Fruit fly (Drosophila melanogaster): ENCODE results near the gene CG42374.

- TF ChIP-seq acj6 (GFP tag; optimal IDR thresholded peaks at IDR 0.05) (no peak), CG7368 (GFP tag; optimal IDR thresholded peaks at IDR 0.05) (no peak), CG4318 (GFP tag; optimal IDR thresholded peaks at IDR 0.05) (no peak), ss (GFP tag; optimal IDR thresholded peaks at IDR 0.05) (no peak), CG16779 (tag; optimal IDR thresholded peaks at IDR 0.05) (no peak), Sox102F (GFP tag; optimal IDR thresholded peaks at IDR 0.05) (no peak), fd85E (GFP tag; optimal IDR thresholded peaks at IDR 0.05) (no peak), CG6854 (GFP tag; optimal IDR thresholded peaks at IDR 0.05) (no peak), fkh (GFP tag; optimal IDR thresholded peaks at IDR 0.05) (peak; percentile 38), achi (GFP tag; optimal IDR thresholded peaks at IDR 0.05) (no peak), dac (GFP tag; optimal IDR thresholded peaks at IDR 0.05) (no peak)
These were observed 42.1 kb upstream of the CG42374 start for dm6 chr3L:19221455-19221854.

All from whole organism, prepupa.